Worm (Caenorhabditis elegans) whole organism, late embryonic: ENCODE results near the gene C15H11.10.

Experiments used
- Y22D7AL.16 ChIP-seq: sonication (generic microtip); optimal IDR thresholded peaks from 2 replicates; lab custom pipeline; 2016; ENCODE audit warnings: missing genetic modification characterization, missing compliant biosample characterization
- ama-1 ChIP-seq: fragments of 150-350 bp; optimal IDR thresholded peaks from 2 replicates; lab custom pipeline; 2014
- ceh-14 ChIP-seq: sonication (generic microtip); optimal IDR thresholded peaks from 2 replicates; lab custom pipeline; 2016; ENCODE audit warnings: missing genotype, missing genetic modification characterization, missing compliant biosample characterization
- ceh-18 ChIP-seq: sonication (generic microtip); optimal IDR thresholded peaks from 2 replicates; lab custom pipeline; 2016; ENCODE audit warnings: missing genetic modification characterization, missing compliant biosample characterization
- ceh-9 ChIP-seq: sonication (generic microtip); optimal IDR thresholded peaks from 2 replicates; lab custom pipeline; 2016; ENCODE audit warnings: mild to moderate bottlenecking, missing genetic modification characterization, inconsistent platforms, missing compliant biosample characterization
- che-1 ChIP-seq: sonication (generic microtip); optimal IDR thresholded peaks from 2 replicates; lab custom pipeline; 2016; ENCODE audit warnings: mild to moderate bottlenecking, missing genetic modification characterization, missing compliant biosample characterization
- elt-2 ChIP-seq: sonication (generic microtip); optimal IDR thresholded peaks from 2 replicates; lab custom pipeline; 2016; ENCODE audit warnings: missing genetic modification reagents, missing genetic modification characterization, missing compliant biosample characterization
- fkh-10 ChIP-seq: fragments of 150-350 bp; optimal IDR thresholded peaks from 2 replicates; lab custom pipeline; 2014; ENCODE audit warnings: missing biosample characterization, missing genetic modification reagents, missing genetic modification characterization
- hlh-13 ChIP-seq: fragments of 200-800 bp; sonication (Bioruptor generic); optimal IDR thresholded peaks from 2 replicates; lab custom pipeline; 2018; ENCODE audit warnings: mild to moderate bottlenecking, missing genetic modification characterization, missing compliant biosample characterization
- pat-9 ChIP-seq: fragments of 200-800 bp; sonication (Bioruptor generic); optimal IDR thresholded peaks from 2 replicates; lab custom pipeline; 2018; ENCODE audit warnings: mild to moderate bottlenecking, missing genetic modification characterization, moderate library complexity, missing compliant biosample characterization
- pha-4 ChIP-seq: fragments of 150-350 bp; optimal IDR thresholded peaks from 2 replicates; lab custom pipeline; 2018; ENCODE audit warnings: missing biosample characterization, missing genetic modification reagents, missing genetic modification characterization
- pros-1 ChIP-seq: fragments of 150-350 bp; optimal IDR thresholded peaks from 2 replicates; lab custom pipeline; 2014; ENCODE audit warnings: missing biosample characterization, missing genetic modification reagents, missing genetic modification characterization
- tbx-7 ChIP-seq: sonication (generic microtip); optimal IDR thresholded peaks from 2 replicates; lab custom pipeline; 2016; ENCODE audit warnings: missing genotype, missing genetic modification characterization, missing compliant biosample characterization
- unc-55 ChIP-seq: sonication (generic microtip); optimal IDR thresholded peaks from 2 replicates; lab custom pipeline; 2017; ENCODE audit warnings: missing biosample characterization, missing genetic modification reagents, missing genetic modification characterization

ce11 chrV:14436195-14436594, 44.3 kb downstream of the C15H11.10 start:
- TF ChIP-seq ceh-9 (tag; lab: Kevin White, UChicago) (no peak), elt-2 (no peak), unc-55 (GFP tag; lab: Kevin White, UChicago) (no peak), pat-9 (tag; lab: Kevin White, UChicago) (no peak), ama-1 (lab: Kevin White, UChicago) (no peak), pha-4 (tag; lab: Kevin White, UChicago) (no peak), che-1 (tag; lab: Kevin White, UChicago) (no peak), Y22D7AL.16 (tag; lab: Kevin White, UChicago) (no peak), fkh-10 (no peak), hlh-13 (no peak), tbx-7 (tag; lab: Kevin White, UChicago) (no peak), pros-1 (tag; lab: Kevin White, UChicago) (no peak), ceh-14 (tag; lab: Kevin White, UChicago) (no peak), ceh-18 (tag; lab: Kevin White, UChicago) (no peak)
